Fruit fly (Drosophila melanogaster) whole organism, embryonic: ENCODE results near the gene ckd.

Experiments used
- Antp ChIP-seq: fragments of 200-800 bp; sonication (Bioruptor generic); optimal IDR thresholded peaks from 3 replicates; lab custom pipeline; 2016; ENCODE audit warnings: missing biosample characterization, missing genetic modification characterization
- Asciz ChIP-seq: fragments of 200-800 bp; sonication (Bioruptor generic); optimal IDR thresholded peaks from 2 replicates; lab custom pipeline; 2017; ENCODE audit warnings: missing biosample characterization, mild to moderate bottlenecking, missing genetic modification characterization, missing genetic modification reagents
- Awh ChIP-seq: fragments of 200-800 bp; sonication (Bioruptor generic); IDR thresholded peaks from 2 replicates; pipeline ENCODE4, ENCODE4 v1.3.6; 2022; ENCODE audit warnings: missing biosample characterization, missing genetic modification characterization
- B-H2 ChIP-seq: fragments of 200-800 bp; sonication (Bioruptor generic); optimal IDR thresholded peaks from 2 replicates; lab custom pipeline; 2018; ENCODE audit warnings: missing biosample characterization, mild to moderate bottlenecking, missing genetic modification characterization
- CG12744 ChIP-seq: fragments of 200-800 bp; sonication (Bioruptor generic); optimal IDR thresholded peaks from 2 replicates; lab custom pipeline; 2016; ENCODE audit warnings: missing biosample characterization, missing genetic modification characterization
- CG13296 ChIP-seq: fragments of 200-800 bp; sonication (Bioruptor generic); optimal IDR thresholded peaks from 3 replicates; lab custom pipeline; 2018; ENCODE audit warnings: missing biosample characterization, mild to moderate bottlenecking, missing genetic modification characterization
- CG13775 ChIP-seq: fragments of 200-800 bp; sonication (Bioruptor generic); optimal IDR thresholded peaks from 3 replicates; lab custom pipeline; 2017; ENCODE audit warnings: missing biosample characterization, mild to moderate bottlenecking, missing genetic modification characterization
- CG15011 ChIP-seq: fragments of 200-800 bp; sonication (Bioruptor generic); optimal IDR thresholded peaks from 3 replicates; lab custom pipeline; 2018; ENCODE audit warnings: missing biosample characterization, mild to moderate bottlenecking, missing genetic modification characterization
- CG16815 ChIP-seq: fragments of 200-800 bp; sonication (Bioruptor generic); optimal IDR thresholded peaks from 3 replicates; lab custom pipeline; 2017; ENCODE audit warnings: missing biosample characterization, mild to moderate bottlenecking, missing genetic modification characterization
- CG17385 ChIP-seq: fragments of 200-800 bp; sonication (Bioruptor generic); optimal IDR thresholded peaks from 3 replicates; lab custom pipeline; 2018; ENCODE audit warnings: missing biosample characterization, mild to moderate bottlenecking, missing genetic modification characterization
- CG2116 ChIP-seq: fragments of 200-800 bp; sonication (Bioruptor generic); optimal IDR thresholded peaks from 3 replicates; lab custom pipeline; 2018; ENCODE audit warnings: missing biosample characterization, mild to moderate bottlenecking, missing genetic modification characterization
- CG2678 ChIP-seq: fragments of 200-800 bp; sonication (Bioruptor generic); optimal IDR thresholded peaks from 3 replicates; lab custom pipeline; 2019; ENCODE audit warnings: missing biosample characterization, mild to moderate bottlenecking, missing genetic modification characterization, moderate library complexity
- CG31224 ChIP-seq: fragments of 200-800 bp; sonication (Bioruptor generic); IDR thresholded peaks from 2 replicates; pipeline ENCODE4 v1.3.6; 2022; ENCODE audit warnings: missing biosample characterization, missing genetic modification characterization
- CG4360 ChIP-seq: fragments of 200-800 bp; sonication (Bioruptor generic); IDR thresholded peaks from 2 replicates; pipeline ENCODE4 v1.3.6; 2022; ENCODE audit warnings: missing biosample characterization, missing genetic modification characterization
- CG6654 ChIP-seq: fragments of 200-800 bp; sonication (Bioruptor generic); optimal IDR thresholded peaks from 2 replicates; lab custom pipeline; 2017; ENCODE audit warnings: missing biosample characterization, mild to moderate bottlenecking, missing genetic modification characterization
- CG6791 ChIP-seq: fragments of 200-800 bp; sonication (Bioruptor generic); IDR thresholded peaks from 3 replicates; pipeline ENCODE4 v1.3.6; 2022; ENCODE audit warnings: missing biosample characterization, missing genetic modification characterization; ENCODE audit not compliant: partially characterized antibody
- CG7839 ChIP-seq: fragments of 200-800 bp; sonication (Bioruptor generic); optimal IDR thresholded peaks from 3 replicates; lab custom pipeline; 2018; ENCODE audit warnings: missing biosample characterization, mild to moderate bottlenecking, missing genetic modification characterization, moderate library complexity
- CG7963 ChIP-seq: fragments of 200-800 bp; sonication (Bioruptor generic); IDR thresholded peaks from 3 replicates; pipeline ENCODE4 v1.3.6; 2022; ENCODE audit warnings: missing biosample characterization, missing genetic modification characterization; ENCODE audit not compliant: partially characterized antibody
- CG8359 ChIP-seq: fragments of 200-800 bp; sonication (Bioruptor generic); optimal IDR thresholded peaks from 2 replicates; lab custom pipeline; 2017; ENCODE audit warnings: missing biosample characterization, mild to moderate bottlenecking, missing genetic modification characterization, borderline replicate concordance
- Doc3 ChIP-seq: fragments of 200-800 bp; sonication (Bioruptor generic); IDR thresholded peaks from 3 replicates; pipeline ENCODE4 v1.3.6; 2022; ENCODE audit warnings: missing biosample characterization, missing genetic modification characterization; ENCODE audit not compliant: partially characterized antibody
- Ets97D ChIP-seq: fragments of 200-800 bp; sonication (Bioruptor generic); optimal IDR thresholded peaks from 3 replicates; lab custom pipeline; 2016; ENCODE audit warnings: missing biosample characterization, missing genetic modification characterization
- Hr39 ChIP-seq: fragments of >200 bp; optimal IDR thresholded peaks from 2 replicates; lab custom pipeline; 2017
- Hsf ChIP-seq: fragments of 200-800 bp; sonication (Bioruptor generic); optimal IDR thresholded peaks from 3 replicates; lab custom pipeline; 2016; ENCODE audit warnings: missing biosample characterization, missing genetic modification characterization
- MESR4 ChIP-seq: fragments of 200-800 bp; sonication (Bioruptor generic); optimal IDR thresholded peaks from 2 replicates; lab custom pipeline; 2018; ENCODE audit warnings: missing biosample characterization, mild to moderate bottlenecking, missing genetic modification characterization, moderate library complexity
- Opbp ChIP-seq: fragments of 200-800 bp; sonication (Bioruptor generic); IDR thresholded peaks from 3 replicates; pipeline ENCODE4 v1.3.6; 2022; ENCODE audit warnings: missing biosample characterization, missing genetic modification characterization; ENCODE audit not compliant: partially characterized antibody
- Pdp1 ChIP-seq, 2 experiments: fragments of 200-800 bp; sonication (Bioruptor generic); optimal IDR thresholded peaks; 3 replicates each; lab custom pipeline; 2016; ENCODE audit warnings: missing biosample characterization in 2 of 2, missing genetic modification characterization in 2 of 2, mild to moderate bottlenecking in 1 of 2, moderate library complexity in 1 of 2
- Poxn ChIP-seq: fragments of 200-800 bp; sonication (Bioruptor generic); IDR thresholded peaks from 2 replicates; pipeline ENCODE4 v1.3.6; 2022; ENCODE audit warnings: missing biosample characterization, missing genetic modification characterization
- Ptx1 ChIP-seq: fragments of 200-800 bp; sonication (Bioruptor generic); IDR thresholded peaks from 2 replicates; pipeline ENCODE4 v1.3.6; 2022; ENCODE audit warnings: missing biosample characterization, missing genetic modification characterization
- YL-1 ChIP-seq: fragments of 200-800 bp; sonication (Bioruptor generic); optimal IDR thresholded peaks from 3 replicates; lab custom pipeline; 2017; ENCODE audit warnings: missing biosample characterization, mild to moderate bottlenecking, missing genetic modification characterization
- amos ChIP-seq: fragments of 200-800 bp; sonication (Bioruptor generic); IDR thresholded peaks from 2 replicates; pipeline ENCODE4 v1.3.6; 2022; ENCODE audit warnings: missing biosample characterization, missing genetic modification characterization; ENCODE audit not compliant: partially characterized antibody
- ap ChIP-seq: fragments of 200-800 bp; sonication (Bioruptor generic); IDR thresholded peaks from 2 replicates; pipeline ENCODE4 v1.3.6; 2022; ENCODE audit warnings: missing biosample characterization, missing genetic modification characterization
- cad ChIP-seq: fragments of >200 bp; optimal IDR thresholded peaks from 2 replicates; lab custom pipeline; 2017; ENCODE audit warnings: missing biosample characterization, missing genetic modification characterization
- crc ChIP-seq: fragments of 200-800 bp; sonication (Bioruptor generic); optimal IDR thresholded peaks from 2 replicates; lab custom pipeline; 2016; ENCODE audit warnings: missing biosample characterization, missing genetic modification characterization
- crp ChIP-seq, 2 experiments: fragments of 200-800 bp; sonication (Bioruptor generic); optimal IDR thresholded peaks; 2 replicates in 1 of 2; 3 replicates in 1 of 2; lab custom pipeline; 2017; ENCODE audit warnings: missing biosample characterization in 2 of 2, missing genetic modification characterization in 2 of 2, mild to moderate bottlenecking in 1 of 2, moderate library complexity in 1 of 2
- exex ChIP-seq: fragments of 200-800 bp; sonication (Bioruptor generic); optimal IDR thresholded peaks from 4 replicates; lab custom pipeline; 2018; ENCODE audit warnings: missing biosample characterization, mild to moderate bottlenecking, missing genetic modification characterization, moderate library complexity
- grau ChIP-seq: fragments of 200-800 bp; optimal IDR thresholded peaks from 3 replicates; lab custom pipeline; 2019; ENCODE audit warnings: missing biosample characterization, mild to moderate bottlenecking, missing genetic modification characterization, moderate library complexity
- mirr ChIP-seq: fragments of 200-800 bp; sonication (Bioruptor generic); optimal IDR thresholded peaks from 3 replicates; lab custom pipeline; 2018; ENCODE audit warnings: missing biosample characterization, mild to moderate bottlenecking, missing genetic modification characterization
- nerfin-1 ChIP-seq: fragments of 200-800 bp; sonication (Bioruptor generic); optimal IDR thresholded peaks from 3 replicates; lab custom pipeline; 2019; ENCODE audit warnings: missing biosample characterization, mild to moderate bottlenecking, missing genetic modification characterization, moderate library complexity
- p53 ChIP-seq: fragments of 200-800 bp; sonication (Bioruptor generic); optimal IDR thresholded peaks from 2 replicates; lab custom pipeline; 2016; ENCODE audit warnings: missing biosample characterization, missing genetic modification characterization
- pita ChIP-seq: fragments of 200-800 bp; sonication (Bioruptor generic); optimal IDR thresholded peaks from 2 replicates; lab custom pipeline; 2017; ENCODE audit warnings: missing biosample characterization, mild to moderate bottlenecking, missing genetic modification characterization
- pzg ChIP-seq: fragments of 200-800 bp; sonication (Bioruptor generic); optimal IDR thresholded peaks from 3 replicates; lab custom pipeline; 2018; ENCODE audit warnings: missing biosample characterization, mild to moderate bottlenecking, missing genetic modification characterization, moderate library complexity
- ranshi ChIP-seq: fragments of 200-800 bp; sonication (Bioruptor generic); IDR thresholded peaks from 2 replicates; pipeline ENCODE4 v1.3.6; 2022; ENCODE audit warnings: missing biosample characterization, missing genetic modification characterization
- sqz ChIP-seq: fragments of 200-800 bp; sonication (Bioruptor generic); optimal IDR thresholded peaks from 3 replicates; lab custom pipeline; 2018; ENCODE audit warnings: missing biosample characterization, mild to moderate bottlenecking, missing genetic modification characterization
- stwl ChIP-seq: fragments of 200-800 bp; sonication (Bioruptor generic); optimal IDR thresholded peaks from 3 replicates; lab custom pipeline; 2018; ENCODE audit warnings: missing biosample characterization, mild to moderate bottlenecking, missing genetic modification characterization, moderate library complexity
- tio ChIP-seq: fragments of 200-800 bp; sonication (Bioruptor generic); optimal IDR thresholded peaks from 2 replicates; lab custom pipeline; 2017; ENCODE audit warnings: missing biosample characterization, missing genetic modification characterization, inconsistent platforms
- trh ChIP-seq: fragments of 200-800 bp; sonication (Bioruptor generic); optimal IDR thresholded peaks from 2 replicates; lab custom pipeline; 2016; ENCODE audit warnings: missing biosample characterization, missing genetic modification characterization
- yki ChIP-seq: fragments of >200 bp; optimal IDR thresholded peaks from 3 replicates; lab custom pipeline; 2018
- zf30C ChIP-seq: fragments of 200-800 bp; sonication (Bioruptor generic); optimal IDR thresholded peaks from 3 replicates; lab custom pipeline; 2018; ENCODE audit warnings: missing biosample characterization, mild to moderate bottlenecking, missing genetic modification characterization
- zfh1 ChIP-seq: fragments of 200-800 bp; sonication (Bioruptor generic); IDR thresholded peaks from 3 replicates; pipeline ENCODE4 v1.3.6; 2022; ENCODE audit warnings: missing biosample characterization, missing genetic modification characterization

The ckd gene

dm6 chr3L:3303534-3304459 is 46.1 kb downstream of the ckd start, which contains the start of gene ZnT63C (continued):
- TF ChIP-seq CG16815 (GFP tag; lab: Kevin White, UChicago) = no peak
- no peak for TF ChIP-seq CG8359 (GFP tag; lab: Kevin White, UChicago)
- no peak for TF ChIP-seq p53
- no peak for TF ChIP-seq Awh (GFP tag; lab: Robert Waterston, UW)
- no peak for TF ChIP-seq pita
- no peak for TF ChIP-seq crp (GFP tag; optimal IDR thresholded peaks at IDR 0.05; lab: Kevin White, UChicago)
- TF ChIP-seq Ets97D = peak; percentile 7
- TF ChIP-seq CG6791 (GFP tag; lab: Robert Waterston, UW) = peak; percentile 91
- TF ChIP-seq CG31224 (GFP tag; lab: Robert Waterston, UW) = no peak
- TF ChIP-seq grau (tag; lab: Kevin White, UChicago) = peak; percentile 75
- TF ChIP-seq Opbp (GFP tag; lab: Robert Waterston, UW) = peak; percentile 84
- TF ChIP-seq CG13775 (GFP tag; lab: Kevin White, UChicago) = no peak
- no peak for TF ChIP-seq exex
- no peak for TF ChIP-seq tio
- no peak for TF ChIP-seq trh (GFP tag; lab: Kevin White, UChicago)
- no peak for TF ChIP-seq CG2678 (tag; lab: Kevin White, UChicago)
- peak; percentile 90 for TF ChIP-seq CG2116 (GFP tag; lab: Kevin White, UChicago)
- TF ChIP-seq CG6654 (GFP tag; lab: Kevin White, UChicago) = no peak
- TF ChIP-seq yki (lab: Kevin White, UChicago) = no peak
- TF ChIP-seq Asciz (GFP tag; lab: Kevin White, UChicago) = no peak
- TF ChIP-seq MESR4 = peak; percentile 92
- TF ChIP-seq crc (GFP tag; lab: Kevin White, UChicago) = no peak
- peak; percentile 72 for TF ChIP-seq YL-1 (GFP tag; lab: Kevin White, UChicago)
- no peak for TF ChIP-seq Hsf (GFP tag; lab: Kevin White, UChicago)
- peak; percentile 99 for TF ChIP-seq nerfin-1
- TF ChIP-seq ranshi (GFP tag; lab: Robert Waterston, UW) = no peak
- TF ChIP-seq amos (GFP tag; lab: Robert Waterston, UW) = peak; percentile 78
- no peak for TF ChIP-seq Poxn (GFP tag; lab: Robert Waterston, UW)
- TF ChIP-seq stwl (tag; lab: Kevin White, UChicago) = peak; percentile 76
- TF ChIP-seq Doc3 (GFP tag; lab: Robert Waterston, UW) = peak; percentile 73
- peak; percentile 89 for TF ChIP-seq CG7963 (GFP tag; lab: Robert Waterston, UW)
- no peak for TF ChIP-seq cad (GFP tag; lab: Kevin White, UChicago)
- no peak for TF ChIP-seq CG13296 (GFP tag; lab: Kevin White, UChicago)
- no peak for TF ChIP-seq ap
- no peak for TF ChIP-seq CG15011 (GFP tag; lab: Kevin White, UChicago)
- TF ChIP-seq B-H2 = no peak
- peak; percentile 74 for TF ChIP-seq pzg (GFP tag; lab: Kevin White, UChicago)
- TF ChIP-seq Ptx1 = no peak
- TF ChIP-seq zfh1 (GFP tag; lab: Robert Waterston, UW) = no peak
- no peak for TF ChIP-seq CG17385 (GFP tag; lab: Kevin White, UChicago)
- no peak for TF ChIP-seq CG12744 (GFP tag; lab: Kevin White, UChicago)
- peak; percentile 27 for TF ChIP-seq mirr
- TF ChIP-seq zf30C (GFP tag; lab: Kevin White, UChicago) = no peak
- no peak for TF ChIP-seq Hr39 (lab: Kevin White, UChicago)
- TF ChIP-seq CG7839 = no peak
- TF ChIP-seq Antp (GFP tag; lab: Kevin White, UChicago) = no peak
- TF ChIP-seq CG4360 = no peak
- TF ChIP-seq sqz (GFP tag; lab: Kevin White, UChicago) = no peak
- TF ChIP-seq Pdp1 (GFP tag; optimal IDR thresholded peaks at IDR 0.05; lab: Kevin White, UChicago) = no peak
